Fruit fly (Drosophila melanogaster) whole organism, embryonic: ENCODE data around the gene CG12507.

ENCODE experiments used
- Adf1 ChIP-seq: fragments of 200-800 bp; sonication (Bioruptor generic); IDR thresholded peaks from 2 replicates; pipeline ENCODE4 v1.3.6; 2022; ENCODE audit warnings: missing biosample characterization, missing genetic modification characterization
- CG17568 ChIP-seq: fragments of 200-800 bp; sonication (Bioruptor generic); optimal IDR thresholded peaks from 2 replicates; lab custom pipeline; 2018; ENCODE audit warnings: missing biosample characterization, mild to moderate bottlenecking, missing genetic modification characterization, moderate library complexity
- CG2678 ChIP-seq: fragments of 200-800 bp; sonication (Bioruptor generic); optimal IDR thresholded peaks from 3 replicates; lab custom pipeline; 2019; ENCODE audit warnings: missing biosample characterization, mild to moderate bottlenecking, missing genetic modification characterization, moderate library complexity
- CG7786 ChIP-seq: fragments of 200-800 bp; sonication (Bioruptor generic); optimal IDR thresholded peaks from 2 replicates; lab custom pipeline; 2016; ENCODE audit warnings: missing biosample characterization, missing genetic modification characterization
- CG9727 ChIP-seq: fragments of 200-800 bp; sonication (Bioruptor generic); optimal IDR thresholded peaks from 3 replicates; lab custom pipeline; 2017; ENCODE audit warnings: missing biosample characterization, mild to moderate bottlenecking, missing genetic modification characterization
- CG9932 ChIP-seq: fragments of 200-800 bp; sonication (Bioruptor generic); IDR thresholded peaks from 2 replicates; pipeline ENCODE4 v1.3.6; 2022; ENCODE audit warnings: missing biosample characterization, missing genetic modification characterization
- Dll ChIP-seq: fragments of 200-800 bp; sonication (Bioruptor generic); IDR thresholded peaks from 4 replicates; pipeline ENCODE4 v1.3.6; 2022; ENCODE audit warnings: missing biosample characterization, missing genetic modification characterization; ENCODE audit not compliant: partially characterized antibody
- MESR4 ChIP-seq: fragments of 200-800 bp; sonication (Bioruptor generic); optimal IDR thresholded peaks from 2 replicates; lab custom pipeline; 2018; ENCODE audit warnings: missing biosample characterization, mild to moderate bottlenecking, missing genetic modification characterization, moderate library complexity
- Myb ChIP-seq: fragments of 200-800 bp; sonication (Bioruptor generic); optimal IDR thresholded peaks from 2 replicates; lab custom pipeline; 2016; ENCODE audit warnings: missing biosample characterization, missing genetic modification characterization
- cato ChIP-seq: fragments of 200-800 bp; sonication (Bioruptor generic); optimal IDR thresholded peaks from 2 replicates; lab custom pipeline; 2016; ENCODE audit warnings: missing biosample characterization, missing genetic modification characterization, borderline replicate concordance
- chm ChIP-seq: fragments of 200-800 bp; sonication (Bioruptor generic); IDR thresholded peaks from 2 replicates; pipeline ENCODE4 v1.3.6; 2022; ENCODE audit warnings: missing biosample characterization, missing genetic modification characterization
- chn ChIP-seq: fragments of 200-800 bp; sonication (Bioruptor generic); optimal IDR thresholded peaks from 2 replicates; lab custom pipeline; 2016; ENCODE audit warnings: missing biosample characterization, missing genetic modification characterization
- jing ChIP-seq: fragments of 200-800 bp; sonication (Bioruptor generic); optimal IDR thresholded peaks from 2 replicates; lab custom pipeline; 2018; ENCODE audit warnings: missing biosample characterization, mild to moderate bottlenecking, missing genetic modification characterization
- schlank ChIP-seq: fragments of 200-800 bp; sonication (Bioruptor generic); optimal IDR thresholded peaks from 2 replicates; lab custom pipeline; 2018; ENCODE audit warnings: missing biosample characterization, mild to moderate bottlenecking, missing genetic modification characterization
- sna ChIP-seq: fragments of 200-800 bp; sonication (Bioruptor generic); IDR thresholded peaks from 2 replicates; pipeline ENCODE4 v1.3.6; 2022; ENCODE audit warnings: missing biosample characterization, missing genetic modification characterization; ENCODE audit not compliant: partially characterized antibody

Gene CG12507

dm6 chrX:16216492-16216829 is 49.9 kb downstream of the CG12507 start, which contains the start of gene disco (continued):
- no peak for TF ChIP-seq Myb (GFP tag; lab: Kevin White, UChicago)
- no peak for TF ChIP-seq chn
- no peak for TF ChIP-seq MESR4 (GFP tag; lab: Kevin White, UChicago)
- no peak for TF ChIP-seq sna (GFP tag; lab: Robert Waterston, UW)
- peak; percentile 96 for TF ChIP-seq Adf1 (GFP tag; lab: Robert Waterston, UW)
- peak; percentile 6 for TF ChIP-seq jing (GFP tag; lab: Kevin White, UChicago)
- no peak for TF ChIP-seq CG7786 (GFP tag; lab: Kevin White, UChicago)
- no peak for TF ChIP-seq CG2678 (tag; lab: Kevin White, UChicago)
- TF ChIP-seq CG9727 (GFP tag; lab: Kevin White, UChicago) = no peak
- peak; percentile 54; the same call in 1 of the 2 replicates for TF ChIP-seq chm (GFP tag; lab: Robert Waterston, UW)
- no peak for TF ChIP-seq Dll (GFP tag; lab: Robert Waterston, UW)
- TF ChIP-seq schlank (tag; lab: Kevin White, UChicago) = no peak
- TF ChIP-seq cato = no peak
- no peak for TF ChIP-seq CG9932
- TF ChIP-seq CG17568 (GFP tag; lab: Kevin White, UChicago) = no peak
